Worm (Caenorhabditis elegans): ENCODE measurements around the gene Y4C6B.4.
A peak's percentile ranks its signal among the peaks of the same experiment; 100 is the strongest.

The Y4C6B.4 gene

ce11 chrIV:5368860-5369259 is 42.6 kb downstream of the Y4C6B.4 start (continued):
- TF ChIP-seq ceh-24 (tag; optimal IDR thresholded peaks at IDR 0.05) (no peak), lin-11 (tag; optimal IDR thresholded peaks at IDR 0.05) (no peak), ceh-30 (tag; optimal IDR thresholded peaks at IDR 0.05) (no peak), ref-2 (tag; optimal IDR thresholded peaks at IDR 0.05) (no peak), odd-2 (tag; optimal IDR thresholded peaks at IDR 0.05) (no peak), sdc-2 (tag; optimal IDR thresholded peaks at IDR 0.05) (no peak), tbx-2 (tag; optimal IDR thresholded peaks at IDR 0.05) (peak; percentile 16), pha-4 (tag; optimal IDR thresholded peaks at IDR 0.05) (no peak), hlh-13 (GFP tag; optimal IDR thresholded peaks at IDR 0.05) (no peak), pros-1 (tag; optimal IDR thresholded peaks at IDR 0.05) (no peak), dve-1 (tag; optimal IDR thresholded peaks at IDR 0.05) (no peak), elt-2 (tag; optimal IDR thresholded peaks at IDR 0.05) (no peak), ttx-3 (tag; optimal IDR thresholded peaks at IDR 0.05) (no peak), K02D7.2 (tag; optimal IDR thresholded peaks at IDR 0.05) (no peak), gmeb-2 (tag; optimal IDR thresholded peaks at IDR 0.05) (no peak), hlh-8 (tag; optimal IDR thresholded peaks at IDR 0.05) (no peak)

- TF ChIP-seq ceh-48 (tag; optimal IDR thresholded peaks at IDR 0.05) (peak; percentile 18), C08G9.2 (tag; optimal IDR thresholded peaks at IDR 0.05) (no peak), ahr-1 (tag; optimal IDR thresholded peaks at IDR 0.05) (no peak), unc-86 (tag; optimal IDR thresholded peaks at IDR 0.05) (no peak), fkh-6 (tag; optimal IDR thresholded peaks at IDR 0.05) (no peak), ref-2 (tag; optimal IDR thresholded peaks at IDR 0.05) (no peak), K02D7.2 (tag; optimal IDR thresholded peaks at IDR 0.05) (no peak), ceh-24 (tag; optimal IDR thresholded peaks at IDR 0.05) (no peak)
Observed at ce11 chrIV:5369414-5369813, 43.2 kb downstream of the Y4C6B.4 start, which contains the start of gene F41H10.3. TSS of gene F41H10.3 (plus strand) at chrIV:5369801.

ce11 chrIV:5370914-5371313 is 44.7 kb downstream of the Y4C6B.4 start:
- TF ChIP-seq ttx-3 (tag; optimal IDR thresholded peaks at IDR 0.05) (peak; percentile 72), C38D4.7 (GFP tag; optimal IDR thresholded peaks at IDR 0.05) (peak; percentile 1), elt-2 (tag; optimal IDR thresholded peaks at IDR 0.05) (peak; percentile 76), fkh-10 (GFP tag; optimal IDR thresholded peaks at IDR 0.05) (no peak), ceh-9 (tag; optimal IDR thresholded peaks at IDR 0.05) (no peak), pha-2 (tag; optimal IDR thresholded peaks at IDR 0.05) (peak; percentile 41), pat-9 (tag; optimal IDR thresholded peaks at IDR 0.05) (peak; percentile 52), ceh-2 (tag; optimal IDR thresholded peaks at IDR 0.05) (peak; percentile 43), lin-11 (tag; optimal IDR thresholded peaks at IDR 0.05) (no peak), T23F11.4 (GFP tag; optimal IDR thresholded peaks at IDR 0.05) (no peak), sox-4 (tag; optimal IDR thresholded peaks at IDR 0.05) (peak; percentile 44), ztf-16 (tag; optimal IDR thresholded peaks at IDR 0.05) (peak; percentile 21), pax-1 (tag; optimal IDR thresholded peaks at IDR 0.05) (no peak), gmeb-2 (tag; optimal IDR thresholded peaks at IDR 0.05) (no peak), dve-1 (tag; optimal IDR thresholded peaks at IDR 0.05) (no peak), ceh-45 (GFP tag; IDR thresholded peaks at IDR 0.05) (no peak), tbx-2 (tag; optimal IDR thresholded peaks at IDR 0.05) (peak; percentile 50), unc-3 (GFP tag; conservative IDR thresholded peaks at IDR 0.05) (no peak), unc-3 (tag; optimal IDR thresholded peaks at IDR 0.05) (peak; percentile 22), K02D7.2 (tag; optimal IDR thresholded peaks at IDR 0.05) (peak; percentile 25), C08G9.2 (tag; optimal IDR thresholded peaks at IDR 0.05) (no peak), nhr-232 (tag; optimal IDR thresholded peaks at IDR 0.05) (peak; percentile 18), unc-42 (tag; optimal IDR thresholded peaks at IDR 0.05) (no peak), F13H6.1 (tag; optimal IDR thresholded peaks at IDR 0.05) (no peak), Y22D7AL.16 (tag; optimal IDR thresholded peaks at IDR 0.05) (no peak), pha-4 (tag; optimal IDR thresholded peaks at IDR 0.05) (no peak), pqm-1 (tag; optimal IDR thresholded peaks at IDR 0.05) (no peak), ets-4 (tag; optimal IDR thresholded peaks at IDR 0.05) (no peak), ceh-6 (GFP tag; optimal IDR thresholded peaks at IDR 0.05) (no peak), unc-55 (GFP tag; optimal IDR thresholded peaks at IDR 0.05) (no peak), ceh-31 (tag; optimal IDR thresholded peaks at IDR 0.05) (peak; percentile 47), pag-3 (tag; optimal IDR thresholded peaks at IDR 0.05; ENCODE audit: borderline replicate concordance) (no peak), ceh-22 (tag; optimal IDR thresholded peaks at IDR 0.05) (no peak), ceh-34 (tag; optimal IDR thresholded peaks at IDR 0.05) (peak; percentile 71), ceh-14 (tag; optimal IDR thresholded peaks at IDR 0.05) (peak; percentile 39), madf-2 (tag; optimal IDR thresholded peaks at IDR 0.05) (no peak), fax-1 (tag; optimal IDR thresholded peaks at IDR 0.05) (peak; percentile 33)

Data from whole organism, late embryonic.